Fruit fly (Drosophila melanogaster) S2 (cell line): Measurements from ENCODE around the gene CG3568.

Source experiments
- CG8478 ChIP-seq: fragments of >200 bp; optimal IDR thresholded peaks from 2 replicates; lab custom pipeline; 2018
- CTCF ChIP-seq, 2 experiments: fragments of >200 bp; optimal IDR thresholded peaks; 2 replicates each; lab custom pipeline; 2018

The CG3568 gene

dm6 chrX:4542353-4542752 is at the start of gene CG3568:
CG3568 (plus strand) TSS chrX:4542630.
- TF ChIP-seq CG8478 (no peak), CTCF (optimal IDR thresholded peaks at IDR 0.05; lab: Kevin White, UChicago) (no peak)

- no peak for TF ChIP-seq CG8478
- TF ChIP-seq CTCF (optimal IDR thresholded peaks at IDR 0.05; lab: Kevin White, UChicago), result no peak
Observed at dm6 chrX:4493192-4493900, 49.1 kb upstream of the CG3568 start.

- no peak for TF ChIP-seq CG8478
- no peak for TF ChIP-seq CTCF (optimal IDR thresholded peaks at IDR 0.05; lab: Kevin White, UChicago)
Observed at dm6 chrX:4498234-4498633, 44.2 kb upstream of the CG3568 start.

- TF ChIP-seq CTCF (optimal IDR thresholded peaks at IDR 0.05; lab: Kevin White, UChicago), result no peak
- TF ChIP-seq CG8478, result no peak
Observed at dm6 chrX:4503542-4503941, 38.9 kb upstream of the CG3568 start.

dm6 chrX:4505318-4505717 is 37.1 kb upstream of the CG3568 start:
- TF ChIP-seq CG8478 (no peak), CTCF (optimal IDR thresholded peaks at IDR 0.05; lab: Kevin White, UChicago) (no peak)

dm6 chrX:4507121-4507520 is 35.3 kb upstream of the CG3568 start:
- TF ChIP-seq CG8478, result no peak
- peak; percentile 95 to 98 for TF ChIP-seq CTCF (optimal IDR thresholded peaks at IDR 0.05; lab: Kevin White, UChicago)

dm6 chrX:4508072-4508644 is 34.3 kb upstream of the CG3568 start:
- TF ChIP-seq CTCF (optimal IDR thresholded peaks at IDR 0.05; lab: Kevin White, UChicago) (peak in 1 of 2 experiments; percentile 27), CG8478 (no peak)

dm6 chrX:4511575-4511974 is 30.9 kb upstream of the CG3568 start:
- TF ChIP-seq CG8478 (no peak), CTCF (optimal IDR thresholded peaks at IDR 0.05; lab: Kevin White, UChicago) (peak; percentile 51 to 52)

- TF ChIP-seq CG8478 (no peak), CTCF (optimal IDR thresholded peaks at IDR 0.05; lab: Kevin White, UChicago) (no peak)
Observed at dm6 chrX:4520879-4521278, 21.6 kb upstream of the CG3568 start.

- TF ChIP-seq CTCF (optimal IDR thresholded peaks at IDR 0.05; lab: Kevin White, UChicago) (no peak), CG8478 (no peak)
Observed at dm6 chrX:4526754-4527153, 15.7 kb upstream of the CG3568 start.

dm6 chrX:4529909-4530308 is 12.5 kb upstream of the CG3568 start, which contains the start of gene CG3556:
CG3556 (plus strand) TSS chrX:4530231.
- TF ChIP-seq CG8478 (no peak), CTCF (optimal IDR thresholded peaks at IDR 0.05; lab: Kevin White, UChicago) (peak; percentile 97)

dm6 chrX:4534002-4534401 is 8.4 kb upstream of the CG3568 start:
- TF ChIP-seq CG8478 (no peak), CTCF (optimal IDR thresholded peaks at IDR 0.05; lab: Kevin White, UChicago) (no peak)

dm6 chrX:4540430-4540932 is 1.9 kb upstream of the CG3568 start, which contains the start of the genes rb and CHOp24:
rb (minus strand) TSS chrX:4540626.
CHOp24 (plus strand) TSS chrX:4540908.
- TF ChIP-seq CG8478 (no peak), CTCF (optimal IDR thresholded peaks at IDR 0.05; lab: Kevin White, UChicago) (no peak)

- TF ChIP-seq CG8478 (no peak), CTCF (optimal IDR thresholded peaks at IDR 0.05; lab: Kevin White, UChicago) (no peak)
Observed at dm6 chrX:4548611-4549120, 6.2 kb downstream of the CG3568 start, which contains the start of the genes Usf and CG15912. Usf (minus strand) TSS chrX:4548794. CG15912 (plus strand) TSS chrX:4549070.

- peak in 1 of 2 experiments; percentile 15 for TF ChIP-seq CTCF (optimal IDR thresholded peaks at IDR 0.05; lab: Kevin White, UChicago)
- no peak for TF ChIP-seq CG8478
Observed at dm6 chrX:4551717-4552116, 9.3 kb downstream of the CG3568 start, which contains the start of the genes CG11436 and CG3527. CG11436 (minus strand) TSS chrX:4551878. CG3527 (plus strand) TSS chrX:4551973.

- TF ChIP-seq CG8478, result no peak
- TF ChIP-seq CTCF (optimal IDR thresholded peaks at IDR 0.05; lab: Kevin White, UChicago), result peak; percentile 95 to 97
Observed at dm6 chrX:4553999-4554398, 11.6 kb downstream of the CG3568 start, which contains the start of gene CG11444. CG11444 (minus strand) TSS chrX:4554398.
